Worm (Caenorhabditis elegans) whole organism, L4/young adult: ENCODE data around the gene K09F6.10.
"Not testable (repeated sequence)": the region's sequence is repeated elsewhere in the genome, so short reads cannot be mapped to it uniquely, and the experiment has no call there.

ENCODE experiments used
- W03F9.2 ChIP-seq: fragments of 150-350 bp; optimal IDR thresholded peaks from 2 replicates; lab custom pipeline; 2014; ENCODE audit warnings: missing biosample characterization, missing genetic modification characterization
- dao-5 ChIP-seq: sonication (generic microtip); optimal IDR thresholded peaks from 2 replicates; lab custom pipeline; 2016; ENCODE audit warnings: missing genotype, missing genetic modification characterization, moderate library complexity, missing compliant biosample characterization
- him-1 ChIP-seq: sonication (generic microtip); optimal IDR thresholded peaks from 2 replicates; lab custom pipeline; 2016; ENCODE audit warnings: missing genotype, missing genetic modification reagents, missing genetic modification characterization, missing compliant biosample characterization

Gene K09F6.10

ce11 chrII:2298742-2299141 is 10.1 kb upstream of the K09F6.10 start, which contains the start of gene B0281.4:
Gene B0281.4, minus strand, starts transcription at chrII:2298842.
- TF ChIP-seq W03F9.2 (no peak), him-1 (tag; lab: Kevin White, UChicago) (no peak), dao-5 (tag; lab: Kevin White, UChicago) (no peak)

- TF ChIP-seq dao-5 (tag; lab: Kevin White, UChicago): no peak
- TF ChIP-seq him-1 (tag; lab: Kevin White, UChicago): no peak
- TF ChIP-seq W03F9.2: no peak
Observed at ce11 chrII:2295817-2296315, 7.2 kb upstream of the K09F6.10 start, which contains the start of gene fbxc-25. Gene fbxc-25, minus strand, starts transcription at chrII:2296265.

- no peak for TF ChIP-seq him-1 (tag; lab: Kevin White, UChicago)
- no peak for TF ChIP-seq W03F9.2
- no peak for TF ChIP-seq dao-5 (tag; lab: Kevin White, UChicago)
Observed at ce11 chrII:2292549-2292948, 3.9 kb upstream of the K09F6.10 start.

- TF ChIP-seq W03F9.2: no peak
- no peak for TF ChIP-seq him-1 (tag; lab: Kevin White, UChicago)
- no peak for TF ChIP-seq dao-5 (tag; lab: Kevin White, UChicago)
Observed at ce11 chrII:2292027-2292426, 3.3 kb upstream of the K09F6.10 start, which contains the start of gene K09F6.7. Gene K09F6.7, minus strand, starts transcription at chrII:2292127.

- TF ChIP-seq W03F9.2 (no peak), dao-5 (tag; lab: Kevin White, UChicago) (no peak), him-1 (tag; lab: Kevin White, UChicago) (no peak)
Observed at ce11 chrII:2289441-2289840, 758 bp upstream of the K09F6.10 start.

ce11 chrII:2284703-2285102 is 4.0 kb downstream of the K09F6.10 start:
- TF ChIP-seq W03F9.2: no peak
- TF ChIP-seq dao-5 (tag; lab: Kevin White, UChicago): no peak
- TF ChIP-seq him-1 (tag; lab: Kevin White, UChicago): no peak

ce11 chrII:2282599-2282998 is 6.1 kb downstream of the K09F6.10 start, which contains the start of gene K09F6.9:
Gene K09F6.9, minus strand, starts transcription at chrII:2282699.
- not testable (repeated sequence) for TF ChIP-seq dao-5 (tag; lab: Kevin White, UChicago); W03F9.2; him-1 (tag; lab: Kevin White, UChicago)

ce11 chrII:2279839-2280238 is 8.8 kb downstream of the K09F6.10 start, which contains the start of gene K09F6.11:
Gene K09F6.11, plus strand, starts transcription at chrII:2280139.
- no peak for TF ChIP-seq W03F9.2
- TF ChIP-seq him-1 (tag; lab: Kevin White, UChicago): no peak
- TF ChIP-seq dao-5 (tag; lab: Kevin White, UChicago): no peak

ce11 chrII:2279263-2279662 is 9.4 kb downstream of the K09F6.10 start, which contains the start of gene K09F6.6:
Gene K09F6.6, minus strand, starts transcription at chrII:2279305.
- TF ChIP-seq W03F9.2: no peak
- TF ChIP-seq dao-5 (tag; lab: Kevin White, UChicago): no peak
- TF ChIP-seq him-1 (tag; lab: Kevin White, UChicago): no peak

ce11 chrII:2277418-2277817 is 11.3 kb downstream of the K09F6.10 start, which contains the start of gene K09F6.15:
Gene K09F6.15, minus strand, starts transcription at chrII:2277518.
- no peak for TF ChIP-seq him-1 (tag; lab: Kevin White, UChicago)
- TF ChIP-seq dao-5 (tag; lab: Kevin White, UChicago): no peak
- TF ChIP-seq W03F9.2: no peak

- TF ChIP-seq dao-5 (tag; lab: Kevin White, UChicago) (no peak), W03F9.2 (no peak)
Observed at ce11 chrII:2273750-2274149, 14.9 kb downstream of the K09F6.10 start.

- TF ChIP-seq W03F9.2; dao-5 (tag; lab: Kevin White, UChicago); him-1 (tag; lab: Kevin White, UChicago): not testable (repeated sequence)
Observed at ce11 chrII:2254861-2255260, 33.8 kb downstream of the K09F6.10 start, which contains the start of gene K09F6.3. Gene K09F6.3, plus strand, starts transcription at chrII:2255161.

ce11 chrII:2253676-2254075 is 35.0 kb downstream of the K09F6.10 start:
- no peak for TF ChIP-seq him-1 (tag; lab: Kevin White, UChicago)
- TF ChIP-seq W03F9.2: no peak
- no peak for TF ChIP-seq dao-5 (tag; lab: Kevin White, UChicago)

- TF ChIP-seq W03F9.2 (no peak), dao-5 (tag; lab: Kevin White, UChicago) (no peak), him-1 (tag; lab: Kevin White, UChicago) (no peak)
Observed at ce11 chrII:2251617-2252016, 37.1 kb downstream of the K09F6.10 start.

- TF ChIP-seq him-1 (tag; lab: Kevin White, UChicago): no peak
- no peak for TF ChIP-seq W03F9.2
- no peak for TF ChIP-seq dao-5 (tag; lab: Kevin White, UChicago)
Observed at ce11 chrII:2243342-2243741, 45.3 kb downstream of the K09F6.10 start, which contains the start of gene F54A3.2. Gene F54A3.2, plus strand, starts transcription at chrII:2243642.
